Fruit fly (Drosophila melanogaster) S2 (cell line): ENCODE measurements around the gene MED20.

Experiments
- CG8478 ChIP-seq: fragments of >200 bp; optimal IDR thresholded peaks from 2 replicates; lab custom pipeline; 2018
- CTCF ChIP-seq, 2 experiments: fragments of >200 bp; optimal IDR thresholded peaks; 2 replicates each; lab custom pipeline; 2018

DNA sequence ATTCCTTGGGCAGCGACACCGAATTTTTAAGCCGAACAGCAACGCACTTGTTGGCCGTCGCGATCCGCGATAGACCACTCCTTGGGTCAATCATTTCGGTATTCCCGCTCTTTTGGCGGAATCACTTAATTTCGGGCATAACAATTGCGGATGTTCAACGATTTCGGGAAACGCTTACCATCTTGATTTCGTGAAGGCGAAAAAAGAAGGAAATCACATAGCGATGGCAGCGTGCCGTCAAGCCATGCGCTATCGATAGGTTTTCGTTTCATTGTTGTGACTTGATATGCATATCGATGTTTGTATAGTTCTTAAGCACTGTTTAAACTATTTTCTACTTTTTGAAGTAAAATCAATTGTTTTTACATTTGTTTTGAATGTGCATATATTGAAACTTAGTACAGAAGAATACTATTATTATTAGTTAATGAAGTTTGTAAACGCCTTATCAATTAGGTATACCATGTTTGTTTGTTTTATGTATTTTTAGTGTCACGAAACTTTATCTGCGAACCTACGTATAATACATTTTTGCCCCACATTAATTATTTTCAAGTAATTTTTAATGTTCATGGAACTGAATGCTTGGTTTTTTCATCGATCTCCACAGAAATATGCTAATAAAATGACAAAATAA, 29.9 kb downstream of the MED20 start, which contains the start of gene RpL36A:
- TF ChIP-seq CG8478 (lab: Kevin White, UChicago) (no peak), CTCF (optimal IDR thresholded peaks at IDR 0.05; lab: Kevin White, UChicago) (peak in 1 of 2 experiments; percentile 19)
